Fruit fly (Drosophila melanogaster) whole organism, embryonic: ENCODE measurements around the gene aqz.

Experiments
- Adf1 ChIP-seq: fragments of 200-800 bp; sonication (Bioruptor generic); IDR thresholded peaks from 2 replicates; pipeline ENCODE4 v1.3.6; 2022; ENCODE audit warnings: missing biosample characterization, missing genetic modification characterization
- CG10431 ChIP-seq: fragments of 200-800 bp; sonication (Bioruptor generic); optimal IDR thresholded peaks from 3 replicates; lab custom pipeline; 2018; ENCODE audit warnings: missing biosample characterization, mild to moderate bottlenecking, missing genetic modification characterization
- CG11085 ChIP-seq: fragments of 200-800 bp; sonication (Bioruptor generic); IDR thresholded peaks from 2 replicates; pipeline ENCODE4 v1.3.6; 2022; ENCODE audit warnings: missing biosample characterization, missing genetic modification characterization
- CG11247 ChIP-seq: fragments of 200-800 bp; sonication (Bioruptor generic); IDR thresholded peaks from 2 replicates; pipeline ENCODE4 v1.3.6; 2022; ENCODE audit warnings: missing biosample characterization, missing genetic modification characterization
- CG11456 ChIP-seq: fragments of 200-800 bp; sonication (Bioruptor generic); IDR thresholded peaks from 3 replicates; pipeline ENCODE4 v1.3.6; 2022; ENCODE audit warnings: missing biosample characterization, missing genetic modification characterization
- CG12219 ChIP-seq: fragments of 200-800 bp; sonication (Bioruptor generic); optimal IDR thresholded peaks from 3 replicates; lab custom pipeline; 2018; ENCODE audit warnings: missing biosample characterization, mild to moderate bottlenecking, missing genetic modification characterization
- CG12744 ChIP-seq: fragments of 200-800 bp; sonication (Bioruptor generic); optimal IDR thresholded peaks from 2 replicates; lab custom pipeline; 2016; ENCODE audit warnings: missing biosample characterization, missing genetic modification characterization
- CG13123 ChIP-seq: fragments of 200-800 bp; sonication (Bioruptor generic); optimal IDR thresholded peaks from 2 replicates; lab custom pipeline; 2016; ENCODE audit warnings: missing biosample characterization, missing genetic modification characterization
- CG13424 ChIP-seq: fragments of 200-800 bp; sonication (Bioruptor generic); optimal IDR thresholded peaks from 2 replicates; lab custom pipeline; 2019; ENCODE audit warnings: missing biosample characterization, mild to moderate bottlenecking, missing genetic modification characterization, moderate library complexity
- CG13624 ChIP-seq: fragments of 200-800 bp; sonication (Bioruptor generic); optimal IDR thresholded peaks from 2 replicates; lab custom pipeline; 2016; ENCODE audit warnings: missing biosample characterization, missing genetic modification characterization
- CG15011 ChIP-seq: fragments of 200-800 bp; sonication (Bioruptor generic); optimal IDR thresholded peaks from 3 replicates; lab custom pipeline; 2018; ENCODE audit warnings: missing biosample characterization, mild to moderate bottlenecking, missing genetic modification characterization
- CG15514 ChIP-seq: fragments of 200-800 bp; sonication (Bioruptor generic); optimal IDR thresholded peaks from 3 replicates; lab custom pipeline; 2017; ENCODE audit warnings: missing biosample characterization, missing genetic modification characterization, mild to moderate bottlenecking, moderate library complexity, missing genetic modification reagents
- CG1792 ChIP-seq: fragments of 200-800 bp; sonication (Bioruptor generic); optimal IDR thresholded peaks from 2 replicates; lab custom pipeline; 2016; ENCODE audit warnings: missing biosample characterization, missing genetic modification characterization
- CG2129 ChIP-seq: fragments of 200-800 bp; sonication (Bioruptor generic); IDR thresholded peaks from 2 replicates; pipeline ENCODE4 v1.3.6; 2022; ENCODE audit warnings: missing biosample characterization, missing genetic modification characterization; ENCODE audit not compliant: partially characterized antibody
- CG3726 ChIP-seq: fragments of 200-800 bp; sonication (Bioruptor generic); IDR thresholded peaks from 3 replicates; pipeline ENCODE4, ENCODE4 v1.3.6; 2022; ENCODE audit warnings: missing biosample characterization, missing genetic modification characterization
- CG4820 ChIP-seq: fragments of 200-800 bp; sonication (Bioruptor generic); optimal IDR thresholded peaks from 3 replicates; lab custom pipeline; 2016; ENCODE audit warnings: missing biosample characterization, missing genetic modification characterization
- CG7839 ChIP-seq: fragments of 200-800 bp; sonication (Bioruptor generic); optimal IDR thresholded peaks from 3 replicates; lab custom pipeline; 2018; ENCODE audit warnings: missing biosample characterization, mild to moderate bottlenecking, missing genetic modification characterization, moderate library complexity
- CG7963 ChIP-seq: fragments of 200-800 bp; sonication (Bioruptor generic); IDR thresholded peaks from 3 replicates; pipeline ENCODE4 v1.3.6; 2022; ENCODE audit warnings: missing biosample characterization, missing genetic modification characterization; ENCODE audit not compliant: partially characterized antibody
- D19B ChIP-seq: fragments of 200-800 bp; sonication (Bioruptor generic); optimal IDR thresholded peaks from 2 replicates; lab custom pipeline; 2017; ENCODE audit warnings: missing biosample characterization, mild to moderate bottlenecking, missing genetic modification characterization
- Dp ChIP-seq: fragments of 200-800 bp; sonication (Bioruptor generic); optimal IDR thresholded peaks from 2 replicates; lab custom pipeline; 2018; ENCODE audit warnings: missing biosample characterization, mild to moderate bottlenecking, missing genetic modification characterization, moderate library complexity
- Gug ChIP-seq: fragments of 200-800 bp; sonication (Bioruptor generic); IDR thresholded peaks from 4 replicates; pipeline ENCODE4 v1.3.6; 2022; ENCODE audit warnings: missing biosample characterization, missing genetic modification characterization
- Mad ChIP-seq: fragments of 200-800 bp; sonication (Bioruptor generic); optimal IDR thresholded peaks from 2 replicates; lab custom pipeline; 2016; ENCODE audit warnings: missing biosample characterization, missing genetic modification characterization
- Nf-YA ChIP-seq: fragments of 200-800 bp; sonication (Bioruptor generic); IDR thresholded peaks from 2 replicates; pipeline ENCODE4 v1.3.6; 2022; ENCODE audit warnings: missing biosample characterization, missing genetic modification characterization
- Optix ChIP-seq: fragments of 200-800 bp; sonication (Bioruptor generic); IDR thresholded peaks from 3 replicates; pipeline ENCODE4 v1.3.6; 2022; ENCODE audit warnings: missing biosample characterization, missing genetic modification characterization
- Ssrp ChIP-seq: fragments of 200-800 bp; sonication (Bioruptor generic); optimal IDR thresholded peaks from 2 replicates; lab custom pipeline; 2018; ENCODE audit warnings: missing biosample characterization, mild to moderate bottlenecking, missing genetic modification characterization, moderate library complexity
- YL-1 ChIP-seq: fragments of 200-800 bp; sonication (Bioruptor generic); optimal IDR thresholded peaks from 3 replicates; lab custom pipeline; 2017; ENCODE audit warnings: missing biosample characterization, mild to moderate bottlenecking, missing genetic modification characterization
- btn ChIP-seq: fragments of 200-800 bp; sonication (Bioruptor generic); optimal IDR thresholded peaks from 2 replicates; lab custom pipeline; 2016; ENCODE audit warnings: missing biosample characterization, missing genetic modification characterization
- dm ChIP-seq: fragments of 200-800 bp; sonication (Bioruptor generic); optimal IDR thresholded peaks from 3 replicates; lab custom pipeline; 2016; ENCODE audit warnings: missing biosample characterization, missing genetic modification characterization
- emc ChIP-seq: fragments of 200-800 bp; sonication (Bioruptor generic); optimal IDR thresholded peaks from 2 replicates; lab custom pipeline; 2016; ENCODE audit warnings: missing biosample characterization, missing genetic modification characterization
- ewg ChIP-seq: fragments of 200-800 bp; sonication (Bioruptor generic); optimal IDR thresholded peaks from 3 replicates; lab custom pipeline; 2017; ENCODE audit warnings: mild to moderate bottlenecking, missing biosample characterization, missing genetic modification reagents, missing genetic modification characterization
- exex ChIP-seq: fragments of 200-800 bp; sonication (Bioruptor generic); optimal IDR thresholded peaks from 4 replicates; lab custom pipeline; 2018; ENCODE audit warnings: missing biosample characterization, mild to moderate bottlenecking, missing genetic modification characterization, moderate library complexity
- fd102C ChIP-seq: fragments of 200-800 bp; sonication (Bioruptor generic); optimal IDR thresholded peaks from 2 replicates; lab custom pipeline; 2018; ENCODE audit warnings: missing biosample characterization, mild to moderate bottlenecking, missing genetic modification characterization, moderate library complexity
- fd64A ChIP-seq: fragments of 200-800 bp; sonication (Bioruptor generic); optimal IDR thresholded peaks from 3 replicates; lab custom pipeline; 2018; ENCODE audit warnings: missing biosample characterization, mild to moderate bottlenecking, missing genetic modification characterization
- gem ChIP-seq: fragments of 200-800 bp; sonication (Bioruptor generic); optimal IDR thresholded peaks from 2 replicates; lab custom pipeline; 2019; ENCODE audit warnings: missing biosample characterization, mild to moderate bottlenecking, missing genetic modification characterization, moderate library complexity
- grau ChIP-seq: fragments of 200-800 bp; optimal IDR thresholded peaks from 3 replicates; lab custom pipeline; 2019; ENCODE audit warnings: missing biosample characterization, mild to moderate bottlenecking, missing genetic modification characterization, moderate library complexity
- her ChIP-seq: fragments of 200-800 bp; sonication (Bioruptor generic); optimal IDR thresholded peaks from 2 replicates; lab custom pipeline; 2016; ENCODE audit warnings: missing biosample characterization, missing genetic modification characterization
- hkb ChIP-seq, 2 experiments: fragments of 200-800 bp in 1 of 2; fragments of >200 bp in 1 of 2; sonication (Bioruptor generic) in 1 of 2; IDR thresholded peaks in 1 of 2; optimal IDR thresholded peaks in 1 of 2; 2 replicates each; pipeline versions ENCODE4 v1.3.6 to Lab custom; 2017 to 2022; ENCODE audit warnings: missing biosample characterization in 1 of 2, missing genetic modification characterization in 1 of 2
- jumu ChIP-seq: fragments of 200-800 bp; sonication (Bioruptor generic); optimal IDR thresholded peaks from 3 replicates; lab custom pipeline; 2016; ENCODE audit warnings: missing biosample characterization, missing genetic modification characterization
- ken ChIP-seq: fragments of 200-800 bp; sonication (Bioruptor generic); IDR thresholded peaks from 3 replicates; pipeline ENCODE4 v1.3.6; 2022; ENCODE audit warnings: missing biosample characterization, missing genetic modification characterization
- odd ChIP-seq: fragments of 200-800 bp; sonication (Bioruptor generic); optimal IDR thresholded peaks from 2 replicates; lab custom pipeline; 2017; ENCODE audit warnings: missing biosample characterization, mild to moderate bottlenecking, missing genetic modification characterization
- org-1 ChIP-seq: fragments of 200-800 bp; sonication (Bioruptor generic); optimal IDR thresholded peaks from 2 replicates; lab custom pipeline; 2017; ENCODE audit warnings: missing biosample characterization, missing genetic modification characterization
- otp ChIP-seq: fragments of 200-800 bp; sonication (Bioruptor generic); IDR thresholded peaks from 3 replicates; pipeline ENCODE4, ENCODE4 v1.3.6; 2022; ENCODE audit warnings: missing biosample characterization, missing genetic modification characterization
- p53 ChIP-seq: fragments of 200-800 bp; sonication (Bioruptor generic); optimal IDR thresholded peaks from 2 replicates; lab custom pipeline; 2016; ENCODE audit warnings: missing biosample characterization, missing genetic modification characterization
- run ChIP-seq: fragments of 200-800 bp; sonication (Bioruptor generic); optimal IDR thresholded peaks from 3 replicates; lab custom pipeline; 2018; ENCODE audit warnings: missing biosample characterization, mild to moderate bottlenecking, missing genetic modification characterization
- schlank ChIP-seq: fragments of 200-800 bp; sonication (Bioruptor generic); optimal IDR thresholded peaks from 2 replicates; lab custom pipeline; 2018; ENCODE audit warnings: missing biosample characterization, mild to moderate bottlenecking, missing genetic modification characterization
- slou ChIP-seq: fragments of 200-800 bp; sonication (Bioruptor generic); optimal IDR thresholded peaks from 3 replicates; lab custom pipeline; 2016; ENCODE audit warnings: missing biosample characterization, missing genetic modification characterization
- stc ChIP-seq: fragments of 200-800 bp; sonication (Bioruptor generic); IDR thresholded peaks from 2 replicates; pipeline ENCODE4 v1.3.6; 2022; ENCODE audit warnings: missing biosample characterization, missing genetic modification characterization
- tll ChIP-seq, 2 experiments: fragments of 200-800 bp in 1 of 2; fragments of >200 bp in 1 of 2; sonication (Bioruptor generic) in 1 of 2; optimal IDR thresholded peaks; 2 replicates each; lab custom pipeline; 2017 to 2019; ENCODE audit warnings: missing biosample characterization in 2 of 2, missing genetic modification characterization in 2 of 2, mild to moderate bottlenecking in 1 of 2, moderate library complexity in 1 of 2
- wdn ChIP-seq: fragments of 200-800 bp; sonication (Bioruptor generic); IDR thresholded peaks from 2 replicates; pipeline ENCODE4 v1.3.6; 2022; ENCODE audit warnings: missing biosample characterization, missing genetic modification characterization

aqz gene

dm6 chr3R:8811323-8811936 is 9.1 kb downstream of the aqz start (continued):
- TF ChIP-seq CG11456 (peak; percentile 99), org-1 (GFP tag; lab: Kevin White, UChicago) (peak; percentile 98), CG15011 (peak; percentile 99), CG1792 (GFP tag; lab: Kevin White, UChicago) (peak; percentile 98), p53 (GFP tag; lab: Kevin White, UChicago) (peak; percentile 93), odd (GFP tag; lab: Kevin White, UChicago) (peak; percentile 98), Optix (GFP tag; lab: Robert Waterston, UW) (peak; percentile 97), dm (GFP tag; lab: Kevin White, UChicago) (peak; percentile 98), CG11085 (GFP tag; lab: Robert Waterston, UW) (peak; percentile 98), btn (GFP tag; lab: Kevin White, UChicago) (peak; percentile 97), grau (tag; lab: Kevin White, UChicago) (peak; percentile 98), Dp (GFP tag; lab: Kevin White, UChicago) (peak; percentile 37), CG4820 (GFP tag; lab: Kevin White, UChicago) (peak; percentile 98), stc (GFP tag; lab: Robert Waterston, UW) (peak; percentile 98), CG3726 (GFP tag; lab: Robert Waterston, UW) (peak; percentile 97), exex (tag; lab: Kevin White, UChicago) (peak; percentile 94), her (peak; percentile 96), ewg (peak; percentile 97), CG12219 (GFP tag; lab: Kevin White, UChicago) (peak; percentile 99), CG10431 (GFP tag; lab: Kevin White, UChicago) (peak; percentile 86), CG7963 (no peak), CG11247 (peak; percentile 99), Nf-YA (peak; percentile 98), fd64A (GFP tag; lab: Kevin White, UChicago) (peak; percentile 94), CG13424 (tag; lab: Kevin White, UChicago) (peak; percentile 99), Gug (GFP tag; lab: Robert Waterston, UW) (peak; percentile 98), CG7839 (tag; lab: Kevin White, UChicago) (peak; percentile 99), tll (GFP tag; optimal IDR thresholded peaks at IDR 0.05; lab: Kevin White, UChicago) (no peak), CG13624 (peak; percentile 99), Mad (GFP tag; lab: Kevin White, UChicago) (peak; percentile 99), YL-1 (GFP tag; lab: Kevin White, UChicago) (peak; percentile 95), CG13123 (GFP tag; lab: Kevin White, UChicago) (peak; percentile 97), slou (GFP tag; lab: Kevin White, UChicago) (peak; percentile 92), jumu (GFP tag; lab: Kevin White, UChicago) (peak; percentile 98), fd102C (GFP tag; lab: Kevin White, UChicago) (peak; percentile 78), wdn (GFP tag; lab: Robert Waterston, UW) (peak; percentile 99), otp (peak; percentile 99), CG12744 (peak; percentile 99), CG15514 (GFP tag; lab: Kevin White, UChicago) (peak; percentile 95), hkb (optimal IDR thresholded peaks at IDR 0.05; lab: Kevin White, UChicago) (no peak), hkb (GFP tag; IDR thresholded peaks at IDR 0.05; lab: Robert Waterston, UW) (peak; percentile 99), Ssrp (tag; lab: Kevin White, UChicago) (peak; percentile 99), D19B (GFP tag; lab: Kevin White, UChicago) (peak; percentile 100), emc (peak; percentile 96), gem (tag; lab: Kevin White, UChicago) (peak; percentile 99), ken (GFP tag; lab: Robert Waterston, UW) (peak; percentile 98), Adf1 (GFP tag; lab: Robert Waterston, UW) (peak; percentile 91), CG2129 (GFP tag; lab: Robert Waterston, UW) (no peak), run (tag; lab: Kevin White, UChicago) (peak; percentile 98), schlank (tag; lab: Kevin White, UChicago) (peak; percentile 99)
